Worm (Caenorhabditis elegans) whole organism, L2 larva: Measurements from ENCODE around the gene C25F9.4.
A peak's percentile ranks its signal among the peaks of the same experiment; 100 is the strongest.

ENCODE experiments used
- C34F6.9 ChIP-seq: fragments of 150-350 bp; optimal IDR thresholded peaks from 2 replicates; lab custom pipeline; 2014; ENCODE audit warnings: missing biosample characterization, missing genetic modification characterization
- F13H6.1 ChIP-seq: sonication (generic microtip); optimal IDR thresholded peaks from 2 replicates; lab custom pipeline; 2016; ENCODE audit warnings: missing genetic modification characterization, missing compliant biosample characterization
- R02D3.7 ChIP-seq: fragments of 150-350 bp; optimal IDR thresholded peaks from 2 replicates; lab custom pipeline; 2014; ENCODE audit warnings: missing biosample characterization, missing genetic modification characterization
- Y55F3AM.14 ChIP-seq: fragments of 200-800 bp; sonication (Bioruptor generic); optimal IDR thresholded peaks from 2 replicates; lab custom pipeline; 2018; ENCODE audit warnings: mild to moderate bottlenecking, missing genetic modification characterization, missing compliant biosample characterization
- alr-1 ChIP-seq: fragments of 150-350 bp; optimal IDR thresholded peaks from 2 replicates; lab custom pipeline; 2014; ENCODE audit warnings: missing biosample characterization, missing genetic modification characterization
- ama-1 ChIP-seq: fragments of 150-350 bp; optimal IDR thresholded peaks from 2 replicates; lab custom pipeline; 2018; ENCODE audit warnings: inconsistent platforms
- blmp-1 ChIP-seq: sonication (generic microtip); optimal IDR thresholded peaks from 2 replicates; lab custom pipeline; 2017; ENCODE audit warnings: missing genetic modification characterization, mild to moderate bottlenecking, missing compliant biosample characterization, antibody characterized with exemption, moderate library complexity; ENCODE audit not compliant: insufficient read depth
- ceh-16 ChIP-seq: fragments of 150-350 bp; optimal IDR thresholded peaks from 2 replicates; lab custom pipeline; 2014; ENCODE audit warnings: missing biosample characterization, missing genetic modification characterization
- egl-27 ChIP-seq: sonication (generic microtip); optimal IDR thresholded peaks from 3 replicates; lab custom pipeline; 2017; ENCODE audit warnings: missing biosample characterization, missing genetic modification reagents, missing genetic modification characterization
- elt-1 ChIP-seq: fragments of 150-350 bp; optimal IDR thresholded peaks from 2 replicates; lab custom pipeline; 2014; ENCODE audit warnings: missing biosample characterization, missing genetic modification characterization
- elt-3 ChIP-seq: sonication (generic microtip); optimal IDR thresholded peaks from 2 replicates; lab custom pipeline; 2017; ENCODE audit warnings: missing biosample characterization, missing genetic modification characterization
- fos-1 ChIP-seq: fragments of 150-350 bp; optimal IDR thresholded peaks from 2 replicates; lab custom pipeline; 2014; ENCODE audit warnings: missing biosample characterization, missing genetic modification characterization
- lin-11 ChIP-seq: fragments of 150-350 bp; sonication (generic microtip); optimal IDR thresholded peaks from 2 replicates; lab custom pipeline; 2014; ENCODE audit warnings: missing biosample characterization, missing genetic modification characterization, inconsistent platforms, mixed read lengths
- lin-13 ChIP-seq: fragments of 150-350 bp; optimal IDR thresholded peaks from 2 replicates; lab custom pipeline; 2014; ENCODE audit warnings: missing biosample characterization, missing genetic modification reagents, missing genetic modification characterization
- lsy-2 ChIP-seq, 2 experiments: fragments of 150-350 bp in 1 of 2; sonication (generic microtip) in 1 of 2; optimal IDR thresholded peaks; 2 replicates each; lab custom pipeline; 2014 to 2017; ENCODE audit warnings: missing biosample characterization in 2 of 2, missing genetic modification characterization in 2 of 2
- mab-5 ChIP-seq: fragments of 150-350 bp; optimal IDR thresholded peaks from 2 replicates; lab custom pipeline; 2014; ENCODE audit warnings: missing biosample characterization, missing genetic modification characterization
- mbf-1 ChIP-seq: sonication (generic microtip); optimal IDR thresholded peaks from 2 replicates; lab custom pipeline; 2017; ENCODE audit warnings: missing biosample characterization, missing genetic modification characterization
- nhr-10 ChIP-seq: sonication (generic microtip); optimal IDR thresholded peaks from 2 replicates; lab custom pipeline; 2017; ENCODE audit warnings: missing biosample characterization, missing genetic modification characterization
- nhr-12 ChIP-seq: fragments of 150-350 bp; optimal IDR thresholded peaks from 2 replicates; lab custom pipeline; 2014; ENCODE audit warnings: missing biosample characterization, missing genetic modification characterization
- nhr-129 ChIP-seq: fragments of 150-350 bp; optimal IDR thresholded peaks from 2 replicates; lab custom pipeline; 2014; ENCODE audit warnings: missing biosample characterization, missing genetic modification characterization
- nhr-21 ChIP-seq: fragments of 150-350 bp; optimal IDR thresholded peaks from 2 replicates; lab custom pipeline; 2014; ENCODE audit warnings: missing biosample characterization, missing genetic modification characterization
- nhr-23 ChIP-seq: fragments of 150-350 bp; optimal IDR thresholded peaks from 2 replicates; lab custom pipeline; 2014; ENCODE audit warnings: missing biosample characterization, missing genetic modification reagents, missing genetic modification characterization
- nhr-237 ChIP-seq: fragments of 150-350 bp; optimal IDR thresholded peaks from 2 replicates; lab custom pipeline; 2014; ENCODE audit warnings: missing biosample characterization, missing genetic modification characterization
- nhr-6 ChIP-seq: fragments of 150-350 bp; optimal IDR thresholded peaks from 2 replicates; lab custom pipeline; 2014; ENCODE audit warnings: missing biosample characterization, missing genetic modification characterization
- nhr-77 ChIP-seq: fragments of 150-350 bp; optimal IDR thresholded peaks from 2 replicates; lab custom pipeline; 2014; ENCODE audit warnings: missing biosample characterization, missing genetic modification characterization
- sem-4 ChIP-seq: fragments of 150-350 bp; optimal IDR thresholded peaks from 2 replicates; lab custom pipeline; 2014; ENCODE audit warnings: missing biosample characterization, missing genetic modification reagents, missing genetic modification characterization
- sma-3 ChIP-seq: sonication (generic microtip); optimal IDR thresholded peaks from 2 replicates; lab custom pipeline; 2016; ENCODE audit warnings: missing genetic modification reagents, missing genetic modification characterization, missing compliant biosample characterization
- snpc-4 ChIP-seq: fragments of 150-350 bp; optimal IDR thresholded peaks from 2 replicates; lab custom pipeline; 2014; ENCODE audit warnings: missing biosample characterization, missing genetic modification characterization
- unc-55 ChIP-seq: fragments of 150-350 bp; sonication (generic microtip); optimal IDR thresholded peaks from 3 replicates; lab custom pipeline; 2014; ENCODE audit warnings: missing biosample characterization, missing genetic modification reagents, missing genetic modification characterization
- zag-1 ChIP-seq: fragments of 150-350 bp; optimal IDR thresholded peaks from 2 replicates; lab custom pipeline; 2014; ENCODE audit warnings: missing biosample characterization, missing genetic modification characterization
- ztf-1 ChIP-seq: fragments of 200-800 bp; sonication (Bioruptor generic); conservative IDR thresholded peaks from 2 replicates; pipeline ENCODE4 v1.3.6; 2022; ENCODE audit warnings: missing genetic modification characterization, missing compliant biosample characterization
- ztf-11 ChIP-seq: sonication (generic microtip); optimal IDR thresholded peaks from 2 replicates; lab custom pipeline; 2017; ENCODE audit warnings: missing biosample characterization, missing genetic modification characterization
- ztf-4 ChIP-seq: fragments of 150-350 bp; optimal IDR thresholded peaks from 2 replicates; lab custom pipeline; 2014; ENCODE audit warnings: missing biosample characterization, missing genetic modification characterization

Gene C25F9.4

ce11 chrV:19436307-19436706 is 19.9 kb upstream of the C25F9.4 start, which contains the start of gene C25F9.14:
C25F9.14 (plus strand) TSS chrV:19436484.
- TF ChIP-seq nhr-21 (no peak), R02D3.7 (tag; lab: Kevin White, UChicago) (no peak), fos-1 (tag; lab: Kevin White, UChicago) (peak; percentile 49), Y55F3AM.14 (GFP tag; lab: Kevin White, UChicago) (no peak), C34F6.9 (no peak), alr-1 (tag; lab: Kevin White, UChicago) (no peak)

- no peak for TF ChIP-seq blmp-1
- peak; percentile 10 for TF ChIP-seq fos-1 (tag; lab: Kevin White, UChicago)
Observed at ce11 chrV:19433806-19434437, 17.5 kb upstream of the C25F9.4 start, which contains the start of gene C25F9.16. C25F9.16 (plus strand) TSS chrV:19434387.

DNA sequence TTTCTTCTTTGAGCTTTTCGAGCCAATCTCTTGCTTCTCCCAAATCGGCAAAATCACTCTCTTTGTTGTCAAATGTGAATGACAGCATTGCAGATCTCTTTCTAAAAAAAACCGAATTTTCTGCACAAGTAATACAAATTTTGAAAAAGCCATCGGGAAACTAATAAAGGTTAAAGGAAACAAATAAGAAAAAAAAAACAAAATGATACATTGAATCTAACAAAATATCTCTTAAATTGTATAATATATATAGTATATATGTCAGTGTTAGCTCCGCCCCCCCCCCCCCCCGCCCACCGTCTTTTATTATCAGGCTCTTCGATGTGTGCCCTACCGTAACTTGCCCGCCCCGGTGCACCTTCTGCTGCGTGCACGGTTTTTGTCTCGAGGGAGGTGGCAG is 16.6 kb upstream of the C25F9.4 start, which contains the start of gene C25F9.11:
TSS of gene C25F9.11 (minus strand) at position 101 of the 400 bp plus-strand sequence.
- no peak for TF ChIP-seq lsy-2 (tag; optimal IDR thresholded peaks at IDR 0.05; lab: Kevin White, UChicago)
- TF ChIP-seq F13H6.1 (tag; lab: Kevin White, UChicago) = no peak
- no peak for TF ChIP-seq zag-1 (tag; lab: Kevin White, UChicago)
- no peak for TF ChIP-seq ztf-4 (tag; lab: Kevin White, UChicago)
- no peak for TF ChIP-seq C34F6.9
- no peak for TF ChIP-seq snpc-4
- no peak for TF ChIP-seq ceh-16 (tag; lab: Kevin White, UChicago)
- no peak for TF ChIP-seq nhr-237
- TF ChIP-seq lin-13 (GFP tag; lab: Kevin White, UChicago) = no peak
- TF ChIP-seq ama-1 = no peak
- TF ChIP-seq nhr-6 (tag; lab: Kevin White, UChicago) = no peak
- TF ChIP-seq nhr-77 = no peak
- no peak for TF ChIP-seq elt-3 (tag; lab: Kevin White, UChicago)
- TF ChIP-seq sem-4 = no peak
- TF ChIP-seq elt-1 = no peak
- no peak for TF ChIP-seq lin-11
- no peak for TF ChIP-seq sma-3 (GFP tag; lab: Kevin White, UChicago)
- no peak for TF ChIP-seq egl-27 (tag; lab: Kevin White, UChicago)

DNA sequence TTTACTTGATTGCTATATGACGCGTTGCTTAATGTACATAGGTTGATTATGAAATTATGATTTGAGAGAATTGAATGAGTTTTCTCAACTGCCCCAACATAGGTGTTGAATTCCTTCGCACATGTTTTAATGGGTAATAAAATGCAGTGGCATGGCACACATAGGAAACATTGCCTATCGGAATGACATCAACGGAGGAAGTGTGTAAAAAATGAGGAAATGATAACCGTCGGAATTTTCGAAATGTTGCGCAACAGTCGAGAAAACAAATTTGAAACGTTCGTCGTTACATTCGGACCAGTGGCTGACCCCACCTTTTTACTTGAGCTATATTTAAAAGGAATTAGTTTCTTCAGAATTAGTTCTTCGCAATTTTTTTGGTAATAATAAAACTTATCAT is 15.7 kb upstream of the C25F9.4 start:
- TF ChIP-seq nhr-129 (tag; lab: Kevin White, UChicago) (peak; percentile 25), ztf-1 (GFP tag; lab: Robert Waterston, UW) (no peak)

- no peak for TF ChIP-seq elt-3 (tag; lab: Kevin White, UChicago)
- no peak for TF ChIP-seq ama-1
- no peak for TF ChIP-seq mbf-1
- TF ChIP-seq nhr-23 (tag; lab: Kevin White, UChicago) = no peak
- no peak for TF ChIP-seq nhr-10 (tag; lab: Kevin White, UChicago)
- no peak for TF ChIP-seq ztf-4 (tag; lab: Kevin White, UChicago)
- TF ChIP-seq blmp-1 = no peak
- no peak for TF ChIP-seq lin-13 (GFP tag; lab: Kevin White, UChicago)
- no peak for TF ChIP-seq unc-55 (GFP tag; lab: Kevin White, UChicago)
- no peak for TF ChIP-seq nhr-129 (tag; lab: Kevin White, UChicago)
- TF ChIP-seq ztf-11 (tag; lab: Kevin White, UChicago) = no peak
- no peak for TF ChIP-seq F13H6.1 (tag; lab: Kevin White, UChicago)
- TF ChIP-seq Y55F3AM.14 (GFP tag; lab: Kevin White, UChicago) = no peak
- TF ChIP-seq egl-27 (tag; lab: Kevin White, UChicago) = no peak
- no peak for TF ChIP-seq nhr-6 (tag; lab: Kevin White, UChicago)
- no peak for TF ChIP-seq lin-11
- no peak for TF ChIP-seq nhr-21
- no peak for TF ChIP-seq nhr-12
- no peak for TF ChIP-seq nhr-237
Observed at ce11 chrV:19431036-19431435, 14.7 kb upstream of the C25F9.4 start, which contains the start of gene srw-85. srw-85 (minus strand) TSS chrV:19431136.

- TF ChIP-seq Y55F3AM.14 (GFP tag; lab: Kevin White, UChicago) (peak; percentile 5), mab-5 (tag; lab: Kevin White, UChicago) (no peak)
Observed at ce11 chrV:19430351-19430913, 14.1 kb upstream of the C25F9.4 start.
